Worm (Caenorhabditis elegans) whole organism, young adult: Measurements from ENCODE around the gene ZK892.6.

Source experiments
- B0019.2 ChIP-seq: fragments of 200-800 bp; sonication (Bioruptor generic); conservative IDR thresholded peaks from 2 replicates; pipeline ENCODE4 v1.3.6; 2022; ENCODE audit warnings: missing genetic modification reagents, missing genetic modification characterization, missing compliant biosample characterization
- B0035.1 ChIP-seq: sonication (generic microtip); optimal IDR thresholded peaks from 2 replicates; lab custom pipeline; 2016; ENCODE audit warnings: missing genetic modification characterization, mild to moderate bottlenecking, missing compliant biosample characterization, missing genotype, missing genetic modification reagents
- C17E4.6 ChIP-seq: fragments of 200-800 bp; sonication (Bioruptor generic); IDR thresholded peaks from 2 replicates; pipeline ENCODE4 v1.3.6; 2022; ENCODE audit warnings: missing genetic modification reagents, missing genetic modification characterization, missing compliant biosample characterization
- F10E7.11 ChIP-seq: sonication (generic microtip); optimal IDR thresholded peaks from 2 replicates; lab custom pipeline; 2017; ENCODE audit warnings: mild to moderate bottlenecking, missing genetic modification characterization, moderate library complexity, missing compliant biosample characterization
- F37B4.10 ChIP-seq: fragments of 200-800 bp; sonication (Bioruptor generic); IDR thresholded peaks from 2 replicates; pipeline ENCODE4 v1.3.6; 2022; ENCODE audit warnings: missing genetic modification characterization, missing compliant biosample characterization
- F57C9.4 ChIP-seq: sonication (generic microtip); optimal IDR thresholded peaks from 2 replicates; lab custom pipeline; 2017; ENCODE audit warnings: mild to moderate bottlenecking, missing genetic modification characterization, missing compliant biosample characterization
- K11D2.4 ChIP-seq: fragments of 200-800 bp; sonication (Bioruptor generic); IDR thresholded peaks from 2 replicates; pipeline ENCODE4 v1.3.6; 2022; ENCODE audit warnings: missing genetic modification reagents, missing genetic modification characterization, missing compliant biosample characterization
- T26A5.8 ChIP-seq: sonication (generic microtip); optimal IDR thresholded peaks from 2 replicates; lab custom pipeline; 2016; ENCODE audit warnings: missing genetic modification characterization, missing compliant biosample characterization
- Y53F4B.3 ChIP-seq: fragments of 200-800 bp; sonication (Bioruptor generic); IDR thresholded peaks from 2 replicates; pipeline ENCODE4 v1.3.6; 2022; ENCODE audit warnings: missing genetic modification reagents, missing genetic modification characterization, missing compliant biosample characterization
- Y56A3A.18 ChIP-seq: fragments of 200-800 bp; sonication (Bioruptor generic); IDR thresholded peaks from 2 replicates; pipeline ENCODE4 v1.3.6; 2022; ENCODE audit warnings: missing genetic modification reagents, missing genetic modification characterization, missing compliant biosample characterization
- ama-1 ChIP-seq, 3 experiments: fragments of 150-350 bp in 1 of 3; sonication (generic microtip) in 2 of 3; optimal IDR thresholded peaks; 2 replicates each; lab custom pipeline; 2014 to 2018; ENCODE audit warnings: missing biosample characterization in 2 of 3, missing genetic modification characterization in 2 of 3, missing genetic modification reagents in 2 of 3
- aptf-2 ChIP-seq: fragments of 200-800 bp; sonication (Bioruptor generic); conservative IDR thresholded peaks from 2 replicates; pipeline ENCODE4 v1.3.6; 2022; ENCODE audit warnings: missing genetic modification reagents, missing genetic modification characterization, missing compliant biosample characterization
- atf-7 ChIP-seq: sonication (generic microtip); optimal IDR thresholded peaks from 2 replicates; lab custom pipeline; 2017; ENCODE audit warnings: mild to moderate bottlenecking, missing genetic modification characterization, missing compliant biosample characterization
- athp-1 ChIP-seq: sonication (generic microtip); optimal IDR thresholded peaks from 2 replicates; lab custom pipeline; 2017; ENCODE audit warnings: mild to moderate bottlenecking, missing genetic modification characterization, missing compliant biosample characterization
- attf-3 ChIP-seq: fragments of 200-800 bp; sonication (Bioruptor generic); conservative IDR thresholded peaks from 2 replicates; pipeline ENCODE4 v1.3.6; 2022; ENCODE audit warnings: missing genetic modification reagents, missing genetic modification characterization, missing compliant biosample characterization
- attf-6 ChIP-seq: fragments of 200-800 bp; sonication (Bioruptor generic); IDR thresholded peaks from 2 replicates; pipeline ENCODE4 v1.3.6; 2022; ENCODE audit warnings: missing genetic modification reagents, missing genetic modification characterization, missing compliant biosample characterization
- cebp-1 ChIP-seq, 2 experiments: fragments of 200-800 bp in 1 of 2; sonication (Bioruptor generic) in 1 of 2; sonication (generic microtip) in 1 of 2; IDR thresholded peaks in 1 of 2; optimal IDR thresholded peaks in 1 of 2; 2 replicates each; pipeline versions ENCODE4 v1.3.6 to Lab custom; 2017 to 2022; ENCODE audit warnings: missing compliant biosample characterization in 2 of 2, missing genetic modification characterization in 2 of 2, mild to moderate bottlenecking in 1 of 2, missing genetic modification reagents in 1 of 2, moderate library complexity in 1 of 2
- ceh-40 ChIP-seq: fragments of 200-800 bp; sonication (Bioruptor generic); IDR thresholded peaks from 2 replicates; pipeline ENCODE4 v1.3.6; 2022; ENCODE audit warnings: missing genetic modification characterization, missing compliant biosample characterization
- ceh-58 ChIP-seq: fragments of 200-800 bp; sonication (Bioruptor generic); IDR thresholded peaks from 2 replicates; pipeline ENCODE4 v1.3.6; 2022; ENCODE audit warnings: missing genetic modification characterization, missing compliant biosample characterization
- ceh-79 ChIP-seq: sonication (generic microtip); optimal IDR thresholded peaks from 2 replicates; lab custom pipeline; 2017; ENCODE audit warnings: mild to moderate bottlenecking, missing genetic modification characterization, missing compliant biosample characterization
- ceh-91 ChIP-seq: fragments of 200-800 bp; sonication (Bioruptor generic); IDR thresholded peaks from 2 replicates; pipeline ENCODE4 v1.3.6; 2022; ENCODE audit warnings: missing genetic modification reagents, missing genetic modification characterization, missing compliant biosample characterization
- dpl-1 ChIP-seq: fragments of 150-350 bp; optimal IDR thresholded peaks from 2 replicates; lab custom pipeline; 2014; ENCODE audit warnings: missing biosample characterization, missing genetic modification reagents, missing genetic modification characterization
- egl-44 ChIP-seq: fragments of 200-800 bp; sonication (Bioruptor generic); IDR thresholded peaks from 2 replicates; pipeline ENCODE4 v1.3.6; 2022; ENCODE audit warnings: missing genetic modification reagents, missing genetic modification characterization, missing compliant biosample characterization
- ekl-4 ChIP-seq: fragments of 200-800 bp; sonication (Bioruptor generic); IDR thresholded peaks from 2 replicates; pipeline ENCODE4 v1.3.6; 2022; ENCODE audit warnings: missing genetic modification reagents, missing genetic modification characterization, missing compliant biosample characterization
- fkh-3 ChIP-seq: sonication (generic microtip); optimal IDR thresholded peaks from 2 replicates; lab custom pipeline; 2016; ENCODE audit warnings: mild to moderate bottlenecking, missing genetic modification characterization, missing compliant biosample characterization
- gei-17 ChIP-seq: fragments of 200-800 bp; sonication (Bioruptor generic); optimal IDR thresholded peaks from 2 replicates; lab custom pipeline; 2018; ENCODE audit warnings: mild to moderate bottlenecking, missing genetic modification characterization, missing compliant biosample characterization
- him-1 ChIP-seq: sonication (generic microtip); optimal IDR thresholded peaks from 2 replicates; lab custom pipeline; 2016; ENCODE audit warnings: missing genotype, missing genetic modification reagents, missing genetic modification characterization, missing compliant biosample characterization
- hsf-1 ChIP-seq: fragments of 200-800 bp; sonication (Bioruptor generic); IDR thresholded peaks from 2 replicates; pipeline ENCODE4 v1.3.6; 2022; ENCODE audit warnings: missing genetic modification reagents, missing genetic modification characterization, missing compliant biosample characterization
- lag-1 ChIP-seq: fragments of 200-800 bp; sonication (Bioruptor generic); IDR thresholded peaks from 2 replicates; pipeline ENCODE4 v1.3.6; 2022; ENCODE audit warnings: missing genetic modification reagents, missing genetic modification characterization, missing compliant biosample characterization
- let-607 ChIP-seq, 2 experiments: fragments of 200-800 bp in 1 of 2; sonication (Bioruptor generic) in 1 of 2; sonication (generic microtip) in 1 of 2; optimal IDR thresholded peaks; 2 replicates each; lab custom pipeline; 2016 to 2018; ENCODE audit warnings: mild to moderate bottlenecking in 2 of 2, missing compliant biosample characterization in 2 of 2, missing genetic modification characterization in 2 of 2, moderate library complexity in 2 of 2, missing genotype in 1 of 2
- lin-26 ChIP-seq: fragments of 200-800 bp; sonication (Bioruptor generic); IDR thresholded peaks from 2 replicates; pipeline ENCODE4 v1.3.6; 2022; ENCODE audit warnings: missing genetic modification reagents, missing genetic modification characterization, missing compliant biosample characterization
- madf-8 ChIP-seq: fragments of 200-800 bp; sonication (Bioruptor generic); conservative IDR thresholded peaks from 2 replicates; pipeline ENCODE4 v1.3.6; 2022; ENCODE audit warnings: missing genetic modification reagents, missing genetic modification characterization, missing compliant biosample characterization
- mel-28 ChIP-seq: sonication (generic microtip); optimal IDR thresholded peaks from 2 replicates; lab custom pipeline; 2016; ENCODE audit warnings: borderline replicate concordance, mild to moderate bottlenecking, missing genetic modification characterization, missing compliant biosample characterization
- nfyb-1 ChIP-seq: fragments of 200-800 bp; sonication (Bioruptor generic); IDR thresholded peaks from 2 replicates; pipeline ENCODE4 v1.3.6; 2022; ENCODE audit warnings: missing genetic modification reagents, missing genetic modification characterization, missing compliant biosample characterization
- nhr-90 ChIP-seq: sonication (generic microtip); optimal IDR thresholded peaks from 2 replicates; lab custom pipeline; 2016; ENCODE audit warnings: missing genotype, mild to moderate bottlenecking, missing genetic modification characterization, missing compliant biosample characterization
- pha-4 ChIP-seq: fragments of 150-350 bp; sonication (generic microtip); optimal IDR thresholded peaks from 2 replicates; lab custom pipeline; 2014; ENCODE audit warnings: missing biosample characterization, missing genetic modification reagents, missing genetic modification characterization
- rcor-1 ChIP-seq: fragments of 200-800 bp; sonication (Bioruptor generic); IDR thresholded peaks from 2 replicates; pipeline ENCODE4 v1.3.6; 2022; ENCODE audit warnings: missing genetic modification reagents, missing genetic modification characterization, missing compliant biosample characterization
- sea-2 ChIP-seq: fragments of 200-800 bp; sonication (Bioruptor generic); IDR thresholded peaks from 2 replicates; pipeline ENCODE4 v1.3.6; 2022; ENCODE audit warnings: missing genetic modification characterization, missing compliant biosample characterization
- snpc-1.1 ChIP-seq: sonication (generic microtip); optimal IDR thresholded peaks from 2 replicates; lab custom pipeline; 2017; ENCODE audit warnings: missing genetic modification characterization, mild to moderate bottlenecking, missing compliant biosample characterization, antibody characterized with exemption, moderate library complexity, missing genotype, missing genetic modification reagents; ENCODE audit not compliant: insufficient read depth
- snpc-1.3 ChIP-seq: sonication (generic microtip); optimal IDR thresholded peaks from 2 replicates; lab custom pipeline; 2017; ENCODE audit warnings: missing genetic modification characterization, mild to moderate bottlenecking, missing compliant biosample characterization, antibody characterized with exemption, moderate library complexity, missing genotype, missing genetic modification reagents; ENCODE audit not compliant: insufficient read depth
- snpc-3.4 ChIP-seq: sonication (generic microtip); optimal IDR thresholded peaks from 2 replicates; lab custom pipeline; 2017; ENCODE audit warnings: missing genetic modification characterization, mild to moderate bottlenecking, missing compliant biosample characterization, antibody characterized with exemption, moderate library complexity, missing genotype, missing genetic modification reagents
- sptf-2 ChIP-seq: fragments of 200-800 bp; sonication (Bioruptor generic); optimal IDR thresholded peaks from 2 replicates; lab custom pipeline; 2018; ENCODE audit warnings: mild to moderate bottlenecking, missing genetic modification characterization, missing compliant biosample characterization
- tlf-1 ChIP-seq: fragments of 200-800 bp; sonication (Bioruptor generic); optimal IDR thresholded peaks from 2 replicates; lab custom pipeline; 2018; ENCODE audit warnings: mild to moderate bottlenecking, missing genetic modification characterization, missing compliant biosample characterization
- unc-62 ChIP-seq: fragments of 150-350 bp; optimal IDR thresholded peaks from 2 replicates; lab custom pipeline; 2014; ENCODE audit warnings: missing biosample characterization, missing genetic modification reagents, missing genetic modification characterization
- ztf-25 ChIP-seq: fragments of 200-800 bp; sonication (Bioruptor generic); IDR thresholded peaks from 2 replicates; pipeline ENCODE4 v1.3.6; 2022; ENCODE audit warnings: missing genetic modification reagents, missing genetic modification characterization, missing compliant biosample characterization
- ztf-28 ChIP-seq: fragments of 200-800 bp; sonication (Bioruptor generic); IDR thresholded peaks from 2 replicates; pipeline ENCODE4 v1.3.6; 2022; ENCODE audit warnings: missing genetic modification reagents, missing genetic modification characterization, missing compliant biosample characterization
- ztf-6 ChIP-seq: fragments of 200-800 bp; sonication (Bioruptor generic); IDR thresholded peaks from 2 replicates; pipeline ENCODE4 v1.3.6; 2022; ENCODE audit warnings: missing genetic modification reagents, missing genetic modification characterization, missing compliant biosample characterization

The ZK892.6 gene

ce11 chrII:9940430-9940829 is 39.5 kb downstream of the ZK892.6 start, which contains the start of gene ufd-3 (continued):
- TF ChIP-seq K11D2.4 (GFP tag; lab: Robert Waterston, UW) (peak; percentile 47; the same call in 1 of the 2 replicates), C17E4.6 (GFP tag; lab: Robert Waterston, UW) (0 out of 2 replicates have a peak, but pooled peaks have one; percentile 36), F57C9.4 (tag; lab: Kevin White, UChicago) (peak; percentile 55), T26A5.8 (tag; lab: Kevin White, UChicago) (no peak), madf-8 (GFP tag; lab: Robert Waterston, UW) (peak; percentile 33; the same call in 1 of the 2 replicates), attf-6 (GFP tag; lab: Robert Waterston, UW) (0 out of 2 replicates have a peak, but pooled peaks have one; percentile 22), ztf-6 (GFP tag; lab: Robert Waterston, UW) (no peak), gei-17 (GFP tag; lab: Kevin White, UChicago) (no peak), unc-62 (no peak), cebp-1 (GFP tag; IDR thresholded peaks at IDR 0.05; lab: Robert Waterston, UW) (no peak), cebp-1 (tag; optimal IDR thresholded peaks at IDR 0.05; lab: Kevin White, UChicago) (peak; percentile 63), atf-7 (peak; percentile 49), pha-4 (tag; lab: Kevin White, UChicago) (peak; percentile 78), let-607 (tag; optimal IDR thresholded peaks at IDR 0.05; lab: Kevin White, UChicago) (peak in 1 of 2 experiments; percentile 33), ceh-91 (GFP tag; lab: Robert Waterston, UW) (peak; percentile 19; the same call in 1 of the 2 replicates), aptf-2 (peak; percentile 69; the same call in 1 of the 2 replicates), fkh-3 (tag; lab: Kevin White, UChicago) (no peak), hsf-1 (GFP tag; lab: Robert Waterston, UW) (no peak; the same call in 1 of the 2 replicates), athp-1 (peak; percentile 64), snpc-1.1 (tag; lab: Kevin White, UChicago) (no peak), F10E7.11 (tag; lab: Kevin White, UChicago) (peak; percentile 25), egl-44 (GFP tag; lab: Robert Waterston, UW) (0 out of 2 replicates have a peak, but pooled peaks have one; percentile 55), sea-2 (GFP tag; lab: Robert Waterston, UW) (no peak), Y56A3A.18 (no peak), snpc-3.4 (peak; percentile 58), lag-1 (GFP tag; lab: Robert Waterston, UW) (no peak), dpl-1 (GFP tag; lab: Kevin White, UChicago) (peak; percentile 91), Y53F4B.3 (GFP tag; lab: Robert Waterston, UW) (no peak), tlf-1 (peak; percentile 45), mel-28 (tag; lab: Kevin White, UChicago) (no peak), snpc-1.3 (tag; lab: Kevin White, UChicago) (peak; percentile 29), ekl-4 (GFP tag; lab: Robert Waterston, UW) (peak; percentile 75), B0019.2 (GFP tag; lab: Robert Waterston, UW) (no peak), B0035.1 (tag; lab: Kevin White, UChicago) (peak; percentile 58), ceh-58 (no peak), lin-26 (no peak), ztf-25 (peak; percentile 65; the same call in 1 of the 2 replicates), attf-3 (GFP tag; lab: Robert Waterston, UW) (peak; percentile 92), F37B4.10 (no peak), ceh-40 (GFP tag; lab: Robert Waterston, UW) (no peak), nfyb-1 (GFP tag; lab: Robert Waterston, UW) (no peak), ceh-79 (no peak), ama-1 (optimal IDR thresholded peaks at IDR 0.05; lab: Kevin White, UChicago) (no peak), ama-1 (GFP tag; optimal IDR thresholded peaks at IDR 0.05; lab: Kevin White, UChicago) (no peak), rcor-1 (GFP tag; lab: Robert Waterston, UW) (peak; percentile 64; the same call in 1 of the 2 replicates), sptf-2 (GFP tag; lab: Kevin White, UChicago) (no peak), nhr-90 (tag; lab: Kevin White, UChicago) (no peak), him-1 (peak; percentile 46), ztf-28 (GFP tag; lab: Robert Waterston, UW) (no peak)
